Fruit fly (Drosophila melanogaster): Measurements from ENCODE around the gene CG31205.

CG31205 gene

DNA sequence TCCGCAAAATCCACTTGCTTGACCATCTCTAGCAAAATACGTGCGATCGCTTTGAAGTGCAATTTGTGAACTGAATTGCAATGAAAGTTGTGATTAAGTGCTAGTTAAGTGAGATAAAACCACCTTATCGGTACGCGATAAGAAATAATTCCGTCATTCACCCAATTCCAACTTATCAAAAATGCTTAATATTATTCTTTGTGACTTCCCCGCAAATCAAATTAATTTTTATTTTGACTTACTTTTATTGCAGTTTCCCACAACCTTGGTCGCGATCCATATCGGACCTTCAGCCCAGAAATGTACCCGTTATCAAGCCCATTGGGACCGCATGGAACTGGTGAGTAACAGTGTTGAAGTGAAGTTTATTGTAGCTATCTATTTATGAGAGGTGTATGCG is 41.1 kb downstream of the CG31205 start, which contains the start of gene Takl1:
TSS of gene Takl1 (minus strand) at position 59 of the 400 bp plus-strand sequence.
- no peak for TF ChIP-seq noc (tag; optimal IDR thresholded peaks at IDR 0.05)

DNA sequence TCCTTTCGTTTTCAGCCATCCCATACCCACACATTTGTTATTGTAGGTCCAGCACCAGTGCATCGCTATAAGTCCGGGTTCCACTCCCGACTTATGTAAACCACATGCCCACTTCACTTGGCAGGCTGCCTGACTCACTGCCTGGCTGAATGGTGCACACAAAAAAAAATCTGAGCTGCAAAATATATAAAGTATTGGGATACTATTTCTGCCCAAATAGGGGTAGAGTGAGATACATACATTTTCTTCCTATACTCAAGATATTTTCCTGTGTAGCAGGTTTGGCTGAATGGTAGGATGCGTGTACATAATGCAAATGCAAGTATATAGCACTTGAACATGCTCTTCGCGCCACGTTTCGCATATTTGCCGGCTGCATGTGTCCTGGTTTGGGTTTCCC is 41.7 kb downstream of the CG31205 start:
- no peak for TF ChIP-seq noc (tag; optimal IDR thresholded peaks at IDR 0.05)

DNA sequence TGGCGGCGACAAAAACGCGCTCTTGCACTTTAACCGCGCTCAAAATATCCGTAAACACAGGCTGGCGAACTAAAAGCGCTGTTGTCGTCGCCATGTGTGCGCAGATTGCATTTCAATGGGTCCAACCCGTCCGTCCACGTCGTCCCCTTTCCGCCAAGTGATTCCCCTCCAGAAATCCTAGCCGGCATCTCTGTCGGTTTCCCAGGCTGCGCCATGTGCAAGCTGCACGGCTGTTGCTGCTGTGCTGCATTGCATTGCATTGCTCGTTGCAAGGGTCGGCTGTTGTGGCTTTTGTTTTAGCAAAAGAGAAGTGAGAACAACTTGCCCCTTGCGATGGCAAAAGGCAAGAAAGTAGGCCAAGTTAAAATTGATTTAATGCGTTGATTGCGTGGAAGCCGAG is 42.7 kb downstream of the CG31205 start:
- no peak for TF ChIP-seq noc (tag; optimal IDR thresholded peaks at IDR 0.05)

DNA sequence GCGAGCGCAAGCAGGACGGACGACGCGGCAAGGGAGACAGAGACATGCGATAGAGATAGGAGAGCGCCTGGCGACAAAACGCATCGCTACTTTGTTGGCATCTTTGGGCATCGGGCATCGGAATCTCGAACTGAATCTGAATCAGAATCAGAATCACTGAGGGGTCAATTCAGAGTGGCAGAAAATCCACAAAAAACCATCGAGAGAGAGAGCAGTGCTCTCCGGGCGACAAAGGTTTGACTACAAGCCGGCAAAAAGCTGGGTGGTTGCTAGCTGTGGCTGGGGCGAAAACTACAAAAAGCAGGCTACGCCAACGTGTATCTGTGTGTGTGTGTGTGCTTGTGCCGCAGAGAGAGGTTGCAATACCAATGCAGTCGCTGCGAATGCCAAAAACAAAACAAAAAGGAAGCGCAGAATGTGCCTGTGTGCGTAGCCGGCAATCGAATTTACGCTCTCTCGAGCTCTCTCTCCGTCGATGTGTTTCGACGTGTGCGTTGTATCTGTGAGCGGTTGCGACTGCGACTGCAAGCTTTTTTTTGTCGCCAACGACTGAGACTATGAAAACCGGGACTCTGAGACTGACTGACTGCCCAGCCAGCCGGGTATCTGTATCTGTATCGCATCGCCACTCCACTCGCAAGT is 47.0 kb downstream of the CG31205 start:
- TF ChIP-seq noc (tag; optimal IDR thresholded peaks at IDR 0.05): no peak

DNA sequence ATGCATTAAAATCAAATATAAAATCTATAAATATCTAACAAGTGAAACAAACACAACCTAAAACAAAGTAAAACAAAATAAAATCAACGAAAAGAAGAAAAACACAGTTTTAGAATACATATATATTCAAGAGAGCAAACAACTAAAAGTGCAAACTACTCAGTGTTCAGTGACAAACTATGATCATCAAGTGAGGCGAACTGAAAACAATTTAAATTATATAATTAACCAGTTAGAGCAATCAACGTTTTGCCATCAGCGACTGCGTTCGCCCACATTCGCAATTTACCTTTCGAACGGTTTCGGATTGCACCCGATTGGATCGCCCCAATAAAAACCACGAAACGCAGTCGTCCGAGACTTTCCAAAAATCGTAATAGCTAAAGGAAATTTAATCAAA is 48.1 kb downstream of the CG31205 start:
- TF ChIP-seq noc (tag; optimal IDR thresholded peaks at IDR 0.05): no peak

DNA sequence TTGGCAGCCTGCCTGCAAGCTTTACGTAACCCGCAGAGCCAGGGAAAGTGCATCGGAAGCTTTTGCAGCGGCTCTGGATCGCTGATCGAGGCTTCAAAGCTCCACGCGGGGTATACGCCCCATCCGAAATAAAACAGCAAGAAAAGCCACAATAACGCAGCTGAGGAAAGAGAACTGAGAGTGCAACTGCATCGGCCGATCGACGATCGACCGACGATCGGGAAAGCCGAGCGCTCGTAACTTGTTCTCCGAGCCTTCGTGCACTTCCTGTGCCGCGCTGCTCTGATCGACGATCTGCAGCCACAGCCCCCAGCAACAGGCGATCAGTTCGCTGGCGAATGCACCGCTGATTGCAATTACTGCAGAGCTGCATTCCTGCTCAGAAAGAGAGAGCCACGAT is 48.5 kb downstream of the CG31205 start:
- no peak for TF ChIP-seq noc (tag; optimal IDR thresholded peaks at IDR 0.05)

DNA sequence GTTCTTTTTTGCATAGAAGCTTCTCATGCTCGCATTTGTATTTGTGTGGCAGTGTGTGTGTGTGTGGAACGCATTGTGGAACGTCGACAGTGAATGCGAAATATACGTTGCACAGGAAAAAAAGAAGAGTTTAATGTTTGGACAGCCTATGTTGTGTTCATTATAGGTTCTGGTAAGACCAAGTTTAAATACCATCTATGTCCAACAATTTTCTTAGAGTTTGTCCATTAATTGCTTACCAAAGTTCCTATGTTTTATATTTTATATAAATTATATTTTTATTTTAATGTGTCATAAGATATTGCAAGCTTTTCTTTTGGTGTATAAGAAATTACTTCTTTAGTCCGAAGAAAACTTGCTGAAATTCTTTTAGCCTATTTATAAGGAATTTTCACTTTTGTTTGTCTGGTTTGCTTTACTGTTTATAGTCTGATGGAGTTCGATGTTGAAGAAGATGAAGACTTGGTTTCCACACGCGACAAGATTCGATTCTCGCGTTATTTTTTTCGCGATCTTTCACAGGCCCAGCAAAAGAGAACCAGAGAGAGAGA is 50.7 kb downstream of the CG31205 start:
- TF ChIP-seq noc (tag; optimal IDR thresholded peaks at IDR 0.05): peak; percentile 35

Data from whole organism, larva.